Worm (Caenorhabditis elegans): Measurements from ENCODE around the gene F13A7.12.

The F13A7.12 gene

ce11 chrV:16395739-16396138 is at the start of gene F13A7.12:
F13A7.12 (plus strand) TSS chrV:16396039.
- TF ChIP-seq unc-62 (GFP tag; optimal IDR thresholded peaks at IDR 0.05) = no peak

DNA sequence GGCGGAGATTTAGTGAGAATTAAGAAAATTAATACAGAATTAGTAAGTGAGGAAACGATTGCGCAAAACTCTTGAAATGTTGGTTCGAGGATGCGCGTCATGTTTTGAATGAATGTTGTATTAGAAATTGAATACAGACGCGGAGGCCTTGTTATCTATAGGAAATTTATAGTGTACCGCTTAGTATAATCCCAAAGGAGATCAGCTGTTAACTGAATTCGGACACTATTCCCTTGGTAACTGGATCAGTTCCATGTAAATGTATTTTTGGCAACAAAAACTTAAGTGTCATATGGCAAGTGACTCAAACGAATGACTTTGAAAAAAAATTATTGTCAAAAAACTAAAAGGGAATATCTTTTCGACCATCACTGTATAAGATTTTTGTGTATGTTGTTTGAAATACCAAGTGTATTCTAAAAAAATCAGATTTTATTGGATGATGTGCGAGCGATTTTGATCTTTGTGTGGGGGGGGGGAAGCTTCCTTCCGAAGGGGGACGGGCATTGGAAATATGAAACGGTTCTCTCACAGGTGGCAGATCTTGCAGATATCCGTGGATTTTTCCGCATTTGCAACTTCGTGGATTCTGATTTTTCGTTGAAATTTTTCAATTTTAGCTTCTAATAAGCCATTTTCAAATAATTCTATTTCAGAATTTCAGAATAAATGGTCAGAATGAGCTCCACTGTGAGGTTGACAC is 49.3 kb upstream of the F13A7.12 start, which contains the start of the genes W08G11.5 and W08G11.1:
Gene W08G11.5 (minus strand): TSS at position 101 of the 703 bp plus-strand sequence.
Gene W08G11.1 (plus strand): TSS at position 653 of the 703 bp plus-strand sequence.
- TF ChIP-seq unc-62 (GFP tag; optimal IDR thresholded peaks at IDR 0.05) = no peak

DNA sequence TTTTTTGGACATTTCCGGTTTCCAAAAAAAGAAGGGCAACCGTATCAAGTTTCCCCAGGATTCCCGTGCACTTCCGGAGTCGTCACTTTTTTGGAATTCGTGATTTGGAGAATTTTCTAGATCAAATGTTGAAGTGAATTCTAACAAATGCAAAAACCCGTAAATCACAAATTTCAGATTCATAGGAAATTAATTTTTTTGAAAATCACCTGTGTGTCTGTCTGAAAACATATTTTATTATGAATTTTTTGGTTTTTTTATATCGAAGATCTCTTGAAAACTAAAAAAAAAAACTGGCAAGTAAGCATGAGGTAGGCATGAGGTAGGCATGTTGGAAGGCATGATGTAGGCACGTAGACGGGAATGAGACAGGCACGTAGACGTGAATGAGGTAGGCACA is 45.8 kb upstream of the F13A7.12 start:
- no peak for TF ChIP-seq unc-62 (GFP tag; optimal IDR thresholded peaks at IDR 0.05)

DNA sequence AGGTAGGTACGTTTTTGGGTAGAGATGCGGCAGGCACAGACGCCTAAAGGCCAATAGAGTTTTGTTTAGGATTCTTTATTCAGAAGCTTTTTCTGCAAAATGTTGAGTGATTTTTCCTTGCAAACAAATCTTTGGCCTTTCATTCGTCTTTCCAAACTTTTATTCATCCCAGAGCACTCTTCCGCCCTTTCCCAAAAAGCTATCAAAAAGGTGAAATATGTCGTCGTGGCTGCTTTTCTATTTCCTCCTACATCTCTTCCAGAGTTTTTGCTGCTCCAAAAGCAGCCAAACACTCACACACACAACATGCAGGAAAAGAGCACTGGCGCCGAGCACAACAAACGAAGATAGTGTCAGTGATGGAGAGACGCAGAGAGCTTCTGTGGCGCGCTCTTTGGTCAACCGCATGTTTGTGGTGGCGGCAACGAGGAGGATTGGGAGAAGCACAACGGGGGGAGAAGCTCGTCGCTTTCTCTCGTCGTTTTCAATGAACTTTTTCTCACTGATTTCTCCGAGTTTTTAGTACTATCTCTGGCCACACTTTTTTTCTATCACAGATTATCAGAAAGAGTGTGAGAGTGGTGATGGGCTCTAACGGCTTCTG is 45.0 kb upstream of the F13A7.12 start:
- TF ChIP-seq unc-62 (GFP tag; optimal IDR thresholded peaks at IDR 0.05) = no peak

ce11 chrV:16351757-16352156 is 44.1 kb upstream of the F13A7.12 start:
- TF ChIP-seq unc-62 (GFP tag; optimal IDR thresholded peaks at IDR 0.05) = no peak

DNA sequence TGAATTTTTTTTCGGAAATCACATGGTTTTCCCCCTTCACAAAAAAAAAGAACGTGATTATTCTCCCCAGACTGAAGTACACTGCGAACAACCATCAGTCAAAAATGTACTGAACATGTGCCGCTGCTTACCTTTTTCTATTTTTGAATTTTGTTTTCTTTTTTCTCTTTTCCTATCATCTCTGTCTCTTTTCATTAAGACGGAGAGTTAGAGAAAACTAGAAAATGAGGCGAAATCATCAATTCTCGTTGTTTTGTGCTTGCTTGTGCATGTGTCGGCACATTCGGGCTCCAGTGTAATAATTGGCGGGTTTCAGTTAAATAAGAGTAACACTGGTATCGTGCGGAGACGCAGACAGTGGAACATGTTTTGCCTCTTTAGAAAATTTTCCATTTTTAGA is 43.6 kb upstream of the F13A7.12 start:
- TF ChIP-seq unc-62 (GFP tag; optimal IDR thresholded peaks at IDR 0.05) = no peak

ce11 chrV:16354675-16355074 is 41.2 kb upstream of the F13A7.12 start:
- TF ChIP-seq unc-62 (GFP tag; optimal IDR thresholded peaks at IDR 0.05) = no peak

DNA sequence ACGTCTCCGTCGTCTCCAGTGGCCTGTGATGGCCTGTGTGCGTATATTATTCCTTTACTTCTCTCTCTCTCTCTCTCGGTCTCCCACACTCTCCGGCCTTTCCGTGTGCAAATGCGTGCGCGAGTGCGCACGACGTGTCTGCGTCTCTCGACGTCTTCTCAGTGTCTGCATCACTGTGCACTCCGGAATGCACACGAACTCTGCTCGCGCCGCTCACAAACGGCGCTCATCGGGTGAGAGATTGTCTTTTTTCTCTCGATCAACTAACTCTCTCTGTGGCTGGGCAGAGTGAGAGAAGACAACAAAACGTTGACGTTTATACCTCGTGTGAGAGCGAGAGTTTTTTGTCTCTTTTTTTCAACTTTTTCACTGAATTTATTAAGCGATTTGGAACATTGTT is 39.9 kb upstream of the F13A7.12 start:
- no peak for TF ChIP-seq unc-62 (GFP tag; optimal IDR thresholded peaks at IDR 0.05)

DNA sequence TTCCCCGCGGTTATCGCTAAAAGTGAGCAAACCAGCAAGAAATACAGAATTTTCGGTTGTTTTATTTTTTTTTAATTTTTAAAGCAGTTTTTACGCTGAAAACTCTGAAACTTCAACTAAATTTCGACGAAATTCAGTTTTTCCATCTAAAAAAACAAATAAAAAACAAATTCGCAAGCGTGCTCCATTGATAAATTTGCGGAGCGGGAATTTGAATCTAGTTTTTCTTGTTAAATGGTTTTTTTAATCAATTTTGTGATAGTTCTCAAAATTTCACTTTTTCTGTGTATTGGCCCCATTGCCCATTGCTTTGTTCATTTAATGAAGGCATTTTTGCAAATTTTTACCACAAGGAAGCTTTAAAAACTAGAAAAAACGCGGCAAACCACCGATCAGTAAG is 39.0 kb upstream of the F13A7.12 start:
- no peak for TF ChIP-seq unc-62 (GFP tag; optimal IDR thresholded peaks at IDR 0.05)

DNA sequence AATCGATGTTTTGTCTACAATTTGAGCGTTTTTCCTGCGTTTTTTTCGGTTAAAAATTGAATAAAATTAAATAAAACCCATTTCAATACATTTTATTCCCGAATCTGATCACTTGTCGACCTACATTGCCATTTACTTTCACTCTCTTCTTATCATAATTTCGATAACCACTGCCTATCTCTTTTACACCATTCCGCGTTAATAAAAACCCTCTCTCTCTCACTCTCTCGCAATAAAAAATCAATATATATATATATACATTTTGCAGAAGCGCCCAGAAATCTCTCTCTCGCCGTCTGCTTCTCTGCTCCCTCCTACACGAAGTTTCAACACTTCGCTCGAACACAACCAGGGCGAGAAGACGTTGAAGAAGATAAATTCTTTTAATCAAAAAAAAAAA is 38.6 kb upstream of the F13A7.12 start, which contains the start of gene pptr-1:
Gene pptr-1 (plus strand): TSS at position 269 of the 400 bp plus-strand sequence.
- TF ChIP-seq unc-62 (GFP tag; optimal IDR thresholded peaks at IDR 0.05) = no peak

ce11 chrV:16361350-16361749 is 34.5 kb upstream of the F13A7.12 start:
- TF ChIP-seq unc-62 (GFP tag; optimal IDR thresholded peaks at IDR 0.05) = no peak

DNA sequence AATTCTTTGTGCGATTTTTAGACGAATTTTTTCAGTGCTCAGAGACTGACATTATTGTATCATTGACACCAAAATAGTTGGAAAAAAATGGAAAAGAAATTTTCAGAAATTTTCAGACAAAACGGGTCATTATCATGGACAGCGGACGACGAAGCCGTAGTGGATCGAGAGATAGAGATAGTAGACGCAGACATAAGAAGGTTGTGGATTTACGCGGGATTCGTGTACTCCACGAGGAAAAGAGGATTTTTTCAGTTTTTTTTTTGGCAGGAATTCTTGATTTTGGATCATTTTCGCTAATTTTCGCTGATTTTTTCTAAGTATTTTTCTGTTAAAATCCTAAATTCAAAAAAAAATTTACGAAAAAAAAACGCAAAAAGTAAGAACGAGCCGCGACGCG is 28.3 kb upstream of the F13A7.12 start, which contains the start of gene W08G11.3:
Gene W08G11.3 (plus strand): TSS at position 107 of the 400 bp plus-strand sequence.
- TF ChIP-seq unc-62 (GFP tag; optimal IDR thresholded peaks at IDR 0.05) = no peak

DNA sequence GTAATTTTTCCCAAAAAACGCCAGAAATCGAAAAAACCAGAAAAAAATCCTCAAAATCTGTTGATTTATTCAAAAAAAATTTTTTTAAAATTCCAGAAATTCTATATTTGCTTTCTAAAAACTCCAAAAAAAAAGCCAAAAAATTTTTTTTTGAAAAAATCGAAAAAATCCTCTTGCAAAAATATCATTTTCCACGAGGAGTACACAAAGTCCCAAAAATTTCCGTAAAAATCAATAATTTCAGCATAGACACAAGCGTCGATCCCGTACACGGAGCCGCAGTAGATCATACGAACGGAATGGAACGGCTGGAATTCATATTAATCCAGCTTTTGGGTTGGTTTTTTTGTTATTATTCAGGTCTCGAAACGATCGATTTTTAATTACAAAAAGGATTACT is 27.7 kb upstream of the F13A7.12 start:
- TF ChIP-seq unc-62 (GFP tag; optimal IDR thresholded peaks at IDR 0.05) = no peak

ce11 chrV:16370039-16370438 is 25.8 kb upstream of the F13A7.12 start:
- TF ChIP-seq unc-62 (GFP tag; optimal IDR thresholded peaks at IDR 0.05) = no peak

DNA sequence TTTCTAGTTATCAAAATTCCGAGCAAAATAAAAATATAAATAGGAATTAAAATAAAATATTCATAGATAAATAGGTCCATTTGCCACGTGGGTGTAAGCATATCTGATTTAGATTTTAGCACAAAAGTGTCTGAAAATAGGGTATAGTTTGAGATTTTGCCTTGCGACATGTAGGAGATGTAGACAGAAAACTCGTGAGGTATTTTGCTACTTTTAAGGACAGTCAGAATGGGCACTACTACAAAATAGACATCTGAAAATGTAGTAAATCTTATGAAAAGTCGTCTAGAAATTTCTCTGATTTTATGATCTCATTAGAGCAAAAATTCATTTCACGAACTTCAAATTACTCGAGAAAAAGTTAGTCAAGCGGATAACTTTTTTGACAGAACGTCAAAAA is 21.2 kb upstream of the F13A7.12 start, which contains the start of gene srv-34:
Gene srv-34 (minus strand): TSS at position 101 of the 400 bp plus-strand sequence.
- no peak for TF ChIP-seq unc-62 (GFP tag; optimal IDR thresholded peaks at IDR 0.05)

DNA sequence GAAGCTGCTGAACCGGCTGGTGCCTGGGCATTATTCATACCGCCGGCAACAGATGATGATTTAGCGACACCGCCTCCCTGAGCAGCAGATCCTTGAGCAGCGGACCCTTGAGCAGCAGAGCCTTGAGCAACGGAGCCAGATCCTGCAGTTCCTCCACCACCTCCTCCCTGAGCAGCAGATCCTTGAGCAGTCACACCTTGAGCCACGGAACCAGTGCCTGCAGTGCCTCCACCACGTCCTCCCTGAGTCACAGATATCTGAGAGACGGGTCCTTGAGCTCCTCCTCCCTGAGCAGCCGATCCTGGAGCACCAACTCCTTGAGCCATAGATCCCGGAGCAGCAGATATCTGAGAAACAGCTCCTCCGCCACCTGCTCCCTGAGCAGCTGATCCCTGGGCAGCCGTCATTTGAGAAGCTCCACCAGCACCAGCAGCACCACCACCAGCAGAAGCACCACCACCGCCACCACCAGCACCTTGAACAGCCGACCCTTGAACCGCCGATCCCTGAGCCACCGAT is 19.4 kb upstream of the F13A7.12 start:
- no peak for TF ChIP-seq unc-62 (GFP tag; optimal IDR thresholded peaks at IDR 0.05)

DNA sequence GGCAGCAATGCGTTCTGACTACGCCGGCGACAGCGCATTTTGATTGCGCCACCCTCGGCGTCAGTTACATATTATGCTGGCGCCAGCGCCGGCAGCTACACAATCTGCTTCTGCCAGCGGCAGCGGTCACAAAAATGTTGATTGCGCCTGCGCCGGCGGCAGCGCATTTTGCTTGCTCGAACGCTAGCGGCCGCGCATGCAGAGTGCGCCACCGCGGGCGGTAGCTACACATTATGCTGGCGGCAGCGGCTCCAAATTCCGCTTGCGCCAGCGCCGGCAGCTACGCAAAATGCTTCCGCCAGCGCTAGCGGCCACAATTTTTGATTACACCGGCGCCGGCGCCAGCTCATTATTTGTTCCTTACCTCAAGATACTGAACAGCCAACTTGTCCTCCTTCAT is 18.7 kb upstream of the F13A7.12 start:
- no peak for TF ChIP-seq unc-62 (GFP tag; optimal IDR thresholded peaks at IDR 0.05)
